Fruit fly (Drosophila melanogaster) whole organism, embryonic: ENCODE measurements around the gene CG7518.

Source experiments
- Adf1 ChIP-seq: fragments of 200-800 bp; sonication (Bioruptor generic); IDR thresholded peaks from 2 replicates; pipeline ENCODE4 v1.3.6; 2022; ENCODE audit warnings: missing biosample characterization, missing genetic modification characterization
- Awh ChIP-seq: fragments of 200-800 bp; sonication (Bioruptor generic); IDR thresholded peaks from 2 replicates; pipeline ENCODE4, ENCODE4 v1.3.6; 2022; ENCODE audit warnings: missing biosample characterization, missing genetic modification characterization
- CG10209 ChIP-seq: fragments of 200-800 bp; sonication (Bioruptor generic); optimal IDR thresholded peaks from 3 replicates; lab custom pipeline; 2017; ENCODE audit warnings: missing biosample characterization, mild to moderate bottlenecking, missing genetic modification characterization, missing genetic modification reagents
- CG12155 ChIP-seq: fragments of 200-800 bp; sonication (Bioruptor generic); optimal IDR thresholded peaks from 3 replicates; lab custom pipeline; 2016; ENCODE audit warnings: missing biosample characterization, missing genetic modification characterization
- CG12769 ChIP-seq: fragments of 200-800 bp; sonication (Bioruptor generic); optimal IDR thresholded peaks from 2 replicates; lab custom pipeline; 2019; ENCODE audit warnings: missing biosample characterization, mild to moderate bottlenecking, missing genetic modification characterization, moderate library complexity
- CG13624 ChIP-seq: fragments of 200-800 bp; sonication (Bioruptor generic); optimal IDR thresholded peaks from 2 replicates; lab custom pipeline; 2016; ENCODE audit warnings: missing biosample characterization, missing genetic modification characterization
- CG15514 ChIP-seq: fragments of 200-800 bp; sonication (Bioruptor generic); optimal IDR thresholded peaks from 3 replicates; lab custom pipeline; 2017; ENCODE audit warnings: missing biosample characterization, missing genetic modification characterization, mild to moderate bottlenecking, moderate library complexity, missing genetic modification reagents
- CG1602 ChIP-seq: fragments of 200-800 bp; sonication (Bioruptor generic); optimal IDR thresholded peaks from 3 replicates; lab custom pipeline; 2016; ENCODE audit warnings: missing biosample characterization, missing genetic modification characterization
- CG1792 ChIP-seq: fragments of 200-800 bp; sonication (Bioruptor generic); optimal IDR thresholded peaks from 2 replicates; lab custom pipeline; 2016; ENCODE audit warnings: missing biosample characterization, missing genetic modification characterization
- CG2120 ChIP-seq: fragments of 200-800 bp; sonication (Bioruptor generic); optimal IDR thresholded peaks from 3 replicates; lab custom pipeline; 2016; ENCODE audit warnings: missing biosample characterization, missing genetic modification characterization
- CG2199 ChIP-seq: fragments of 200-800 bp; sonication (Bioruptor generic); IDR thresholded peaks from 3 replicates; pipeline ENCODE4 v1.3.6; 2022; ENCODE audit warnings: missing biosample characterization, missing genetic modification characterization
- CG32532 ChIP-seq: fragments of 200-800 bp; sonication (Bioruptor generic); IDR thresholded peaks from 2 replicates; pipeline ENCODE4 v1.3.6; 2022; ENCODE audit warnings: missing biosample characterization, missing genetic modification characterization
- CG32772 ChIP-seq: fragments of 200-800 bp; sonication (Bioruptor generic); IDR thresholded peaks from 2 replicates; pipeline ENCODE4 v1.3.6; 2022; ENCODE audit warnings: missing biosample characterization, missing genetic modification characterization
- CG3838 ChIP-seq: fragments of 200-800 bp; sonication (Bioruptor generic); optimal IDR thresholded peaks from 3 replicates; lab custom pipeline; 2016; ENCODE audit warnings: missing biosample characterization, missing genetic modification characterization
- CG6272 ChIP-seq: fragments of 200-800 bp; sonication (Bioruptor generic); IDR thresholded peaks from 2 replicates; pipeline ENCODE4 v1.3.6; 2022; ENCODE audit warnings: missing biosample characterization, missing genetic modification characterization
- CG6683 ChIP-seq: fragments of 200-800 bp; sonication (Bioruptor generic); optimal IDR thresholded peaks from 2 replicates; lab custom pipeline; 2017; ENCODE audit warnings: missing biosample characterization, mild to moderate bottlenecking, missing genetic modification characterization, missing genetic modification reagents
- CG7745 ChIP-seq: fragments of 200-800 bp; sonication (Bioruptor generic); optimal IDR thresholded peaks from 2 replicates; lab custom pipeline; 2018; ENCODE audit warnings: missing biosample characterization, mild to moderate bottlenecking, missing genetic modification characterization, moderate library complexity
- Dbx ChIP-seq: fragments of 200-800 bp; sonication (Bioruptor generic); IDR thresholded peaks from 3 replicates; pipeline ENCODE4 v1.3.6; 2022; ENCODE audit warnings: missing biosample characterization, missing genetic modification characterization
- E2f2 ChIP-seq: fragments of 200-800 bp; sonication (Bioruptor generic); IDR thresholded peaks from 2 replicates; pipeline ENCODE4 v1.3.6; 2022; ENCODE audit warnings: missing biosample characterization, missing genetic modification characterization
- Fer3 ChIP-seq: fragments of 200-800 bp; sonication (Bioruptor generic); optimal IDR thresholded peaks from 2 replicates; lab custom pipeline; 2018; ENCODE audit warnings: missing biosample characterization, mild to moderate bottlenecking, missing genetic modification characterization, moderate library complexity
- GATAe ChIP-seq: fragments of 200-800 bp; sonication (Bioruptor generic); conservative IDR thresholded peaks from 2 replicates; pipeline ENCODE4 v1.3.6; 2022; ENCODE audit warnings: missing biosample characterization, missing genetic modification characterization
- HLH54F ChIP-seq: fragments of 200-800 bp; sonication (Bioruptor generic); optimal IDR thresholded peaks from 3 replicates; lab custom pipeline; 2016; ENCODE audit warnings: missing biosample characterization, missing genetic modification characterization
- HmgD ChIP-seq: fragments of 200-800 bp; sonication (Bioruptor generic); optimal IDR thresholded peaks from 3 replicates; lab custom pipeline; 2016; ENCODE audit warnings: missing biosample characterization, missing genetic modification characterization
- Meics ChIP-seq: fragments of 200-800 bp; sonication (Bioruptor generic); optimal IDR thresholded peaks from 2 replicates; lab custom pipeline; 2017; ENCODE audit warnings: missing biosample characterization, mild to moderate bottlenecking, missing genetic modification characterization
- Neu2 ChIP-seq: fragments of 200-800 bp; sonication (Bioruptor generic); optimal IDR thresholded peaks from 3 replicates; lab custom pipeline; 2016; ENCODE audit warnings: missing biosample characterization, missing genetic modification characterization, borderline replicate concordance
- Nf-YA ChIP-seq: fragments of 200-800 bp; sonication (Bioruptor generic); IDR thresholded peaks from 2 replicates; pipeline ENCODE4 v1.3.6; 2022; ENCODE audit warnings: missing biosample characterization, missing genetic modification characterization
- Oli ChIP-seq: fragments of 200-800 bp; sonication (Bioruptor generic); optimal IDR thresholded peaks from 2 replicates; lab custom pipeline; 2018; ENCODE audit warnings: missing biosample characterization, mild to moderate bottlenecking, missing genetic modification characterization, moderate library complexity
- Stat92E ChIP-seq, 3 experiments: fragments of >200 bp in 2 of 3; fragments of 200-800 bp in 1 of 3; sonication (Bioruptor generic) in 1 of 3; optimal IDR thresholded peaks; 2 replicates each; lab custom pipeline; 2017 to 2019; ENCODE audit warnings: missing biosample characterization in 3 of 3, missing genetic modification characterization in 3 of 3, mild to moderate bottlenecking in 1 of 3, moderate library complexity in 1 of 3
- Tbp ChIP-seq: fragments of >200 bp; optimal IDR thresholded peaks from 2 replicates; lab custom pipeline; 2018; ENCODE audit warnings: missing biosample characterization, missing genetic modification characterization
- Usf ChIP-seq: fragments of 200-800 bp; sonication (Bioruptor generic); optimal IDR thresholded peaks from 2 replicates; lab custom pipeline; 2017; ENCODE audit warnings: missing genotype, missing biosample characterization, missing genetic modification characterization
- Vsx1 ChIP-seq: fragments of 200-800 bp; sonication (Bioruptor generic); optimal IDR thresholded peaks from 2 replicates; lab custom pipeline; 2017; ENCODE audit warnings: missing biosample characterization, mild to moderate bottlenecking, missing genetic modification characterization, missing genetic modification reagents
- btn ChIP-seq: fragments of 200-800 bp; sonication (Bioruptor generic); optimal IDR thresholded peaks from 2 replicates; lab custom pipeline; 2016; ENCODE audit warnings: missing biosample characterization, missing genetic modification characterization
- chinmo ChIP-seq: fragments of 200-800 bp; sonication (Bioruptor generic); IDR thresholded peaks from 4 replicates; pipeline ENCODE4 v1.3.6; 2022; ENCODE audit warnings: missing biosample characterization, missing genetic modification characterization; ENCODE audit not compliant: partially characterized antibody
- ci ChIP-seq: fragments of 200-800 bp; sonication (Bioruptor generic); IDR thresholded peaks from 3 replicates; pipeline ENCODE4 v1.3.6; 2022; ENCODE audit warnings: missing biosample characterization, missing genetic modification characterization
- eve ChIP-seq, 2 experiments: fragments of >200 bp; optimal IDR thresholded peaks; 2 replicates each; lab custom pipeline; 2017; ENCODE audit warnings: missing biosample characterization in 2 of 2, missing genetic modification characterization in 2 of 2
- fu2 ChIP-seq: fragments of 200-800 bp; sonication (Bioruptor generic); optimal IDR thresholded peaks from 2 replicates; lab custom pipeline; 2016; ENCODE audit warnings: missing biosample characterization, missing genetic modification characterization
- inv ChIP-seq: fragments of 200-800 bp; sonication (Bioruptor generic); IDR thresholded peaks from 2 replicates; pipeline ENCODE4 v1.3.6; 2022; ENCODE audit warnings: missing biosample characterization, missing genetic modification characterization; ENCODE audit not compliant: partially characterized antibody
- ken ChIP-seq: fragments of 200-800 bp; sonication (Bioruptor generic); IDR thresholded peaks from 3 replicates; pipeline ENCODE4 v1.3.6; 2022; ENCODE audit warnings: missing biosample characterization, missing genetic modification characterization
- kni ChIP-seq: fragments of 200-800 bp; sonication (Bioruptor generic); optimal IDR thresholded peaks from 3 replicates; lab custom pipeline; 2017; ENCODE audit warnings: mild to moderate bottlenecking, missing biosample characterization, missing genetic modification reagents, missing genetic modification characterization
- knrl ChIP-seq: fragments of 200-800 bp; sonication (Bioruptor generic); IDR thresholded peaks from 3 replicates; pipeline ENCODE4 v1.3.6; 2022; ENCODE audit warnings: missing biosample characterization, missing genetic modification characterization; ENCODE audit not compliant: partially characterized antibody
- lilli ChIP-seq: fragments of 200-800 bp; sonication (Bioruptor generic); optimal IDR thresholded peaks from 3 replicates; lab custom pipeline; 2016; ENCODE audit warnings: missing biosample characterization, missing genetic modification characterization
- maf-S ChIP-seq: fragments of 200-800 bp; sonication (Bioruptor generic); optimal IDR thresholded peaks from 2 replicates; lab custom pipeline; 2016; ENCODE audit warnings: missing biosample characterization, missing genetic modification characterization
- odd ChIP-seq: fragments of 200-800 bp; sonication (Bioruptor generic); optimal IDR thresholded peaks from 2 replicates; lab custom pipeline; 2017; ENCODE audit warnings: missing biosample characterization, mild to moderate bottlenecking, missing genetic modification characterization
- otp ChIP-seq: fragments of 200-800 bp; sonication (Bioruptor generic); IDR thresholded peaks from 3 replicates; pipeline ENCODE4, ENCODE4 v1.3.6; 2022; ENCODE audit warnings: missing biosample characterization, missing genetic modification characterization
- ranshi ChIP-seq: fragments of 200-800 bp; sonication (Bioruptor generic); IDR thresholded peaks from 2 replicates; pipeline ENCODE4 v1.3.6; 2022; ENCODE audit warnings: missing biosample characterization, missing genetic modification characterization
- sens ChIP-seq: fragments of 200-800 bp; sonication (Bioruptor generic); peaks from one replicate; lab custom pipeline; 2016; ENCODE audit warnings: missing biosample characterization, missing genetic modification characterization
- sug ChIP-seq: fragments of 200-800 bp; optimal IDR thresholded peaks from 2 replicates; lab custom pipeline; 2019; ENCODE audit warnings: missing biosample characterization, mild to moderate bottlenecking, missing genetic modification characterization, moderate library complexity
- wek ChIP-seq: fragments of 200-800 bp; sonication (Bioruptor generic); optimal IDR thresholded peaks from 3 replicates; lab custom pipeline; 2018; ENCODE audit warnings: missing biosample characterization, mild to moderate bottlenecking, missing genetic modification characterization, moderate library complexity

CG7518 gene

DNA sequence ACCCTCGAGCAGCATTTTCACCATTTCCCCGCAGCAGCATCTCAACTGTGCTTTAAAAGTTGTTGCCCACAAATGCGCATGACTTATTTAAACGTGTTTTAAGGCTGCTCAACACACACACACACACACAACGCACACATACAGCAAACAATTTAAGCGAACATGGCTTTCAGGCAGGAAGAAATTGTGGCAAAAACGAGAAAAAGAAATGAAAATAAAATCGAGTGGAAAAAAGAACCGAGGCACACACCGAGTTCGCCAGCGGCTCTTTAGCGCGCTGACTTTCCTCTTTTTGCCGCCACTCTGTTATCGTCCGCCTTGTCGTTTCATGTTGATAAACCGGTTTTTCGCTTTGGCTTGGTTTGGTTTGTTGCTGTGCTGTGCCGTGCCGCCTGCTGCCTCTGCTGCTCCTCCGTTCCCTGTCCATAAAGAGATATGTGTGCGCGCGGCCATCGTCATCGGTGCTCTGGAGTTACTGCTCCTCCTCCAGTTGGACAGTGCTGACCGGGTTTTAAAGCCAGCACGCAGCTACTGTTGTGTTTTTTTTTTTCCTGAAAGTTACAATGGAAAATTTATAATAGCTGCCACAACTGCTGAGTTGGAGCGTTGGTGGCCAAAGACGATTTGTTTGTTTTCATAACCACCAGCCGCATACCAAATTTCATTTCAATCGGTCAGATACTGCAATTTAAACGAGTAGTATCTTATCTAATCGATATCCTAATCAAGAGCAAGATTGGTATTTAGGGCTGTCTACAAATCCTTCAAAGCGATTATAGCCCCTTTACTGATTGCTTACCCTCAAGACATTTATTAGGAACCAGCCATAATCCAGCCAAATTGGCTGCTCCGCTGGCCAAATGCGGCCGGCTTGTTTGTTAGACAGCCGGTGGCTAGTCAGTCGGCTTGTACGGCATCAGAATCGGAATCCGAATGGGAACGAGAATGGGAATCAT lies 18.2 kb downstream of the CG7518 start:
- TF ChIP-seq CG15514 (GFP tag; lab: Kevin White, UChicago) (peak; percentile 31), Dbx (peak; percentile 29; the same call in 1 of the 3 replicates), Fer3 (tag; lab: Kevin White, UChicago) (no peak), HLH54F (GFP tag; lab: Kevin White, UChicago) (peak; percentile 5), sens (peak; percentile 89), Tbp (GFP tag; lab: Kevin White, UChicago) (peak; percentile 30), Neu2 (GFP tag; lab: Kevin White, UChicago) (no peak), CG1792 (no peak), inv (no peak), lilli (GFP tag; lab: Kevin White, UChicago) (peak; percentile 16), Nf-YA (GFP tag; lab: Robert Waterston, UW) (no peak), CG6272 (GFP tag; lab: Robert Waterston, UW) (no peak), eve (GFP tag; optimal IDR thresholded peaks at IDR 0.05; lab: Kevin White, UChicago) (no peak), ranshi (GFP tag; lab: Robert Waterston, UW) (no peak), Adf1 (GFP tag; lab: Robert Waterston, UW) (peak; percentile 53), Oli (no peak), CG7745 (tag; lab: Kevin White, UChicago) (no peak), CG32772 (GFP tag; lab: Robert Waterston, UW) (peak; percentile 32; the same call in 1 of the 2 replicates), Vsx1 (GFP tag; lab: Kevin White, UChicago) (no peak), CG12155 (GFP tag; lab: Kevin White, UChicago) (peak; percentile 7), CG3838 (GFP tag; lab: Kevin White, UChicago) (peak; percentile 3), btn (no peak), GATAe (GFP tag; lab: Robert Waterston, UW) (peak; percentile 18; the same call in 1 of the 2 replicates), CG2120 (GFP tag; lab: Kevin White, UChicago) (peak; percentile 59), wek (GFP tag; lab: Kevin White, UChicago) (no peak), CG2199 (GFP tag; lab: Robert Waterston, UW) (peak; percentile 50; the same call in 2 of the 3 replicates), Usf (GFP tag; lab: Kevin White, UChicago) (no peak), odd (no peak), E2f2 (GFP tag; lab: Robert Waterston, UW) (peak; percentile 16; the same call in 1 of the 2 replicates), ci (GFP tag; lab: Robert Waterston, UW) (0 out of 3 replicates have a peak, but pooled peaks have one; percentile 16), CG13624 (GFP tag; lab: Kevin White, UChicago) (no peak), otp (GFP tag; lab: Robert Waterston, UW) (no peak), CG1602 (GFP tag; lab: Kevin White, UChicago) (no peak), knrl (GFP tag; lab: Robert Waterston, UW) (no peak), CG6683 (GFP tag; lab: Kevin White, UChicago) (no peak), CG10209 (no peak), CG32532 (GFP tag; lab: Robert Waterston, UW) (peak; percentile 55), kni (peak; percentile 56), sug (tag; lab: Kevin White, UChicago) (peak; percentile 48), chinmo (GFP tag; lab: Robert Waterston, UW) (peak; percentile 64; the same call in 2 of the 4 replicates), CG12769 (tag; lab: Kevin White, UChicago) (peak; percentile 85), fu2 (GFP tag; lab: Kevin White, UChicago) (no peak), ken (GFP tag; lab: Robert Waterston, UW) (no peak), Awh (GFP tag; lab: Robert Waterston, UW) (0 out of 2 replicates have a peak, but pooled peaks have one; percentile 26), HmgD (peak; percentile 2), Meics (GFP tag; lab: Kevin White, UChicago) (peak; percentile 5), Stat92E (GFP tag; optimal IDR thresholded peaks at IDR 0.05; lab: Kevin White, UChicago) (peak in 1 of 3 experiments; percentile 38), maf-S (GFP tag; lab: Kevin White, UChicago) (no peak)
